Fruit fly (Drosophila melanogaster) whole organism, embryonic: ENCODE measurements around the gene CG12773.

Experiments used
- Antp ChIP-seq: fragments of 200-800 bp; sonication (Bioruptor generic); optimal IDR thresholded peaks from 3 replicates; lab custom pipeline; 2016; ENCODE audit warnings: missing biosample characterization, missing genetic modification characterization
- B-H1 ChIP-seq: fragments of 200-800 bp; sonication (Bioruptor generic); IDR thresholded peaks from 3 replicates; pipeline ENCODE4 v1.3.6; 2022; ENCODE audit warnings: missing biosample characterization, missing genetic modification characterization
- CG12299 ChIP-seq: fragments of 200-800 bp; sonication (Bioruptor generic); optimal IDR thresholded peaks from 2 replicates; lab custom pipeline; 2018; ENCODE audit warnings: missing biosample characterization, mild to moderate bottlenecking, missing genetic modification characterization
- CG12659 ChIP-seq: fragments of 200-800 bp; sonication (Bioruptor generic); optimal IDR thresholded peaks from 3 replicates; lab custom pipeline; 2017; ENCODE audit warnings: mild to moderate bottlenecking, missing biosample characterization, missing genetic modification reagents, missing genetic modification characterization
- CG13287 ChIP-seq: fragments of 200-800 bp; sonication (Bioruptor generic); IDR thresholded peaks from 2 replicates; pipeline ENCODE4 v1.3.6; 2022; ENCODE audit warnings: missing biosample characterization, missing genetic modification characterization; ENCODE audit not compliant: partially characterized antibody
- CG14710 ChIP-seq: fragments of 200-800 bp; sonication (Bioruptor generic); optimal IDR thresholded peaks from 3 replicates; lab custom pipeline; 2019; ENCODE audit warnings: missing biosample characterization, mild to moderate bottlenecking, missing genetic modification characterization, moderate library complexity
- CG15479 ChIP-seq: fragments of 200-800 bp; sonication (Bioruptor generic); optimal IDR thresholded peaks from 3 replicates; lab custom pipeline; 2019; ENCODE audit warnings: missing biosample characterization, mild to moderate bottlenecking, missing genetic modification characterization, moderate library complexity
- CG17568 ChIP-seq: fragments of 200-800 bp; sonication (Bioruptor generic); optimal IDR thresholded peaks from 2 replicates; lab custom pipeline; 2018; ENCODE audit warnings: missing biosample characterization, mild to moderate bottlenecking, missing genetic modification characterization, moderate library complexity
- CG18476 ChIP-seq: fragments of 200-800 bp; sonication (Bioruptor generic); optimal IDR thresholded peaks from 2 replicates; lab custom pipeline; 2016; ENCODE audit warnings: missing biosample characterization, mild to moderate bottlenecking, missing genetic modification characterization
- CG3726 ChIP-seq: fragments of 200-800 bp; sonication (Bioruptor generic); IDR thresholded peaks from 3 replicates; pipeline ENCODE4, ENCODE4 v1.3.6; 2022; ENCODE audit warnings: missing biosample characterization, missing genetic modification characterization
- CG3847 ChIP-seq: fragments of 200-800 bp; sonication (Bioruptor generic); IDR thresholded peaks from 2 replicates; pipeline ENCODE4 v1.3.6; 2022; ENCODE audit warnings: missing biosample characterization, missing genetic modification characterization
- CG4820 ChIP-seq: fragments of 200-800 bp; sonication (Bioruptor generic); optimal IDR thresholded peaks from 3 replicates; lab custom pipeline; 2016; ENCODE audit warnings: missing biosample characterization, missing genetic modification characterization
- CG6654 ChIP-seq: fragments of 200-800 bp; sonication (Bioruptor generic); optimal IDR thresholded peaks from 2 replicates; lab custom pipeline; 2017; ENCODE audit warnings: missing biosample characterization, mild to moderate bottlenecking, missing genetic modification characterization
- CG6791 ChIP-seq: fragments of 200-800 bp; sonication (Bioruptor generic); IDR thresholded peaks from 3 replicates; pipeline ENCODE4 v1.3.6; 2022; ENCODE audit warnings: missing biosample characterization, missing genetic modification characterization; ENCODE audit not compliant: partially characterized antibody
- CG7928 ChIP-seq: fragments of 200-800 bp; sonication (Bioruptor generic); optimal IDR thresholded peaks from 2 replicates; lab custom pipeline; 2017; ENCODE audit warnings: missing biosample characterization, mild to moderate bottlenecking, missing genetic modification characterization
- CG7987 ChIP-seq: fragments of 200-800 bp; sonication (Bioruptor generic); optimal IDR thresholded peaks from 2 replicates; lab custom pipeline; 2018; ENCODE audit warnings: missing biosample characterization, mild to moderate bottlenecking, missing genetic modification characterization, moderate library complexity
- CG8478 ChIP-seq: fragments of >200 bp; optimal IDR thresholded peaks from 2 replicates; lab custom pipeline; 2018
- CG8924 ChIP-seq: fragments of 200-800 bp; optimal IDR thresholded peaks from 3 replicates; lab custom pipeline; 2019; ENCODE audit warnings: missing biosample characterization, mild to moderate bottlenecking, missing genetic modification characterization, moderate library complexity
- CG9876 ChIP-seq: fragments of 200-800 bp; sonication (Bioruptor generic); optimal IDR thresholded peaks from 2 replicates; lab custom pipeline; 2016; ENCODE audit warnings: missing biosample characterization, missing genetic modification characterization
- Dfd ChIP-seq, 2 experiments: fragments of >200 bp; optimal IDR thresholded peaks; 2 replicates each; lab custom pipeline; 2017; ENCODE audit warnings: missing biosample characterization in 2 of 2, missing genetic modification characterization in 2 of 2
- Elba2 ChIP-seq: fragments of 200-800 bp; sonication (Bioruptor generic); optimal IDR thresholded peaks from 3 replicates; lab custom pipeline; 2016; ENCODE audit warnings: missing biosample characterization, missing genetic modification characterization
- HmgD ChIP-seq: fragments of 200-800 bp; sonication (Bioruptor generic); optimal IDR thresholded peaks from 3 replicates; lab custom pipeline; 2016; ENCODE audit warnings: missing biosample characterization, missing genetic modification characterization
- NFAT ChIP-seq: fragments of 200-800 bp; sonication (Bioruptor generic); IDR thresholded peaks from 2 replicates; pipeline ENCODE4 v1.3.6; 2022; ENCODE audit warnings: missing biosample characterization, missing genetic modification characterization
- NK7.1 ChIP-seq: fragments of 200-800 bp; sonication (Bioruptor generic); optimal IDR thresholded peaks from 3 replicates; lab custom pipeline; 2016; ENCODE audit warnings: missing biosample characterization, missing genetic modification characterization
- PHDP ChIP-seq: fragments of 200-800 bp; sonication (Bioruptor generic); optimal IDR thresholded peaks from 3 replicates; lab custom pipeline; 2018; ENCODE audit warnings: missing biosample characterization, mild to moderate bottlenecking, missing genetic modification characterization, moderate library complexity
- Pdp1 ChIP-seq, 2 experiments: fragments of 200-800 bp; sonication (Bioruptor generic); optimal IDR thresholded peaks; 3 replicates each; lab custom pipeline; 2016; ENCODE audit warnings: missing biosample characterization in 2 of 2, missing genetic modification characterization in 2 of 2, mild to moderate bottlenecking in 1 of 2, moderate library complexity in 1 of 2
- Scr ChIP-seq: fragments of 200-800 bp; sonication (Bioruptor generic); IDR thresholded peaks from 2 replicates; pipeline ENCODE4 v1.3.6; 2022; ENCODE audit warnings: missing biosample characterization, missing genetic modification characterization; ENCODE audit not compliant: partially characterized antibody
- Taf1 ChIP-seq: fragments of 200-800 bp; sonication (Bioruptor generic); IDR thresholded peaks from 2 replicates; pipeline ENCODE4 v1.3.6; 2022; ENCODE audit warnings: missing biosample characterization, missing genetic modification characterization
- Xbp1 ChIP-seq: fragments of 200-800 bp; sonication (Bioruptor generic); optimal IDR thresholded peaks from 3 replicates; lab custom pipeline; 2016; ENCODE audit warnings: missing biosample characterization, mild to moderate bottlenecking, missing genetic modification characterization
- Xrp1 ChIP-seq: fragments of 200-800 bp; sonication (Bioruptor generic); IDR thresholded peaks from 2 replicates; pipeline ENCODE4 v1.3.6; 2022; ENCODE audit warnings: missing biosample characterization, missing genetic modification characterization
- bbx ChIP-seq: fragments of 200-800 bp; sonication (Bioruptor generic); IDR thresholded peaks from 2 replicates; pipeline ENCODE4 v1.3.6; 2022; ENCODE audit warnings: missing biosample characterization, missing genetic modification characterization; ENCODE audit not compliant: partially characterized antibody
- chif ChIP-seq, 2 experiments: fragments of 200-800 bp; sonication (Bioruptor generic); optimal IDR thresholded peaks; 3 replicates each; lab custom pipeline; 2016; ENCODE audit warnings: missing biosample characterization in 2 of 2, missing genetic modification characterization in 2 of 2
- ci ChIP-seq: fragments of 200-800 bp; sonication (Bioruptor generic); IDR thresholded peaks from 3 replicates; pipeline ENCODE4 v1.3.6; 2022; ENCODE audit warnings: missing biosample characterization, missing genetic modification characterization
- ewg ChIP-seq: fragments of 200-800 bp; sonication (Bioruptor generic); optimal IDR thresholded peaks from 3 replicates; lab custom pipeline; 2017; ENCODE audit warnings: mild to moderate bottlenecking, missing biosample characterization, missing genetic modification reagents, missing genetic modification characterization
- fd96Cb ChIP-seq: fragments of 200-800 bp; sonication (Bioruptor generic); optimal IDR thresholded peaks from 2 replicates; lab custom pipeline; 2018; ENCODE audit warnings: missing biosample characterization, mild to moderate bottlenecking, missing genetic modification characterization, moderate library complexity
- gfzf ChIP-seq: fragments of 200-800 bp; sonication (Bioruptor generic); optimal IDR thresholded peaks from 2 replicates; lab custom pipeline; 2016; ENCODE audit warnings: missing biosample characterization, mild to moderate bottlenecking, missing genetic modification characterization, moderate library complexity
- ind ChIP-seq: fragments of 200-800 bp; sonication (Bioruptor generic); optimal IDR thresholded peaks from 3 replicates; lab custom pipeline; 2016; ENCODE audit warnings: missing biosample characterization, missing genetic modification characterization
- insv ChIP-seq, 2 experiments: fragments of 200-800 bp; sonication (Bioruptor generic); optimal IDR thresholded peaks; 3 replicates each; lab custom pipeline; 2016 to 2018; ENCODE audit warnings: missing biosample characterization in 2 of 2, missing genetic modification characterization in 2 of 2
- kay ChIP-seq: fragments of 200-800 bp; sonication (Bioruptor generic); optimal IDR thresholded peaks from 2 replicates; lab custom pipeline; 2016; ENCODE audit warnings: missing biosample characterization, missing genetic modification characterization
- nmo ChIP-seq: fragments of 200-800 bp; sonication (Bioruptor generic); optimal IDR thresholded peaks from 2 replicates; lab custom pipeline; 2018; ENCODE audit warnings: missing biosample characterization, mild to moderate bottlenecking, missing genetic modification characterization, moderate library complexity
- phol ChIP-seq: fragments of 200-800 bp; sonication (Bioruptor generic); optimal IDR thresholded peaks from 3 replicates; lab custom pipeline; 2018; ENCODE audit warnings: missing biosample characterization, mild to moderate bottlenecking, missing genetic modification characterization, moderate library complexity
- ranshi ChIP-seq: fragments of 200-800 bp; sonication (Bioruptor generic); IDR thresholded peaks from 2 replicates; pipeline ENCODE4 v1.3.6; 2022; ENCODE audit warnings: missing biosample characterization, missing genetic modification characterization
- repo ChIP-seq: fragments of 200-800 bp; sonication (Bioruptor generic); optimal IDR thresholded peaks from 2 replicates; lab custom pipeline; 2016; ENCODE audit warnings: missing biosample characterization, missing genetic modification characterization
- sd ChIP-seq: fragments of 200-800 bp; sonication (Bioruptor generic); optimal IDR thresholded peaks from 3 replicates; lab custom pipeline; 2018; ENCODE audit warnings: missing biosample characterization, mild to moderate bottlenecking, missing genetic modification characterization, moderate library complexity
- sqz ChIP-seq: fragments of 200-800 bp; sonication (Bioruptor generic); optimal IDR thresholded peaks from 3 replicates; lab custom pipeline; 2018; ENCODE audit warnings: missing biosample characterization, mild to moderate bottlenecking, missing genetic modification characterization
- tna ChIP-seq: fragments of 200-800 bp; sonication (Bioruptor generic); IDR thresholded peaks from 2 replicates; pipeline ENCODE4 v1.3.6; 2022; ENCODE audit warnings: missing biosample characterization, missing genetic modification characterization; ENCODE audit not compliant: partially characterized antibody
- trem ChIP-seq: fragments of 200-800 bp; optimal IDR thresholded peaks from 3 replicates; lab custom pipeline; 2019; ENCODE audit warnings: missing biosample characterization, mild to moderate bottlenecking, missing genetic modification characterization, moderate library complexity
- wek ChIP-seq: fragments of 200-800 bp; sonication (Bioruptor generic); optimal IDR thresholded peaks from 3 replicates; lab custom pipeline; 2018; ENCODE audit warnings: missing biosample characterization, mild to moderate bottlenecking, missing genetic modification characterization, moderate library complexity
- z ChIP-seq: fragments of 200-800 bp; sonication (Bioruptor generic); IDR thresholded peaks from 3 replicates; pipeline ENCODE4 v1.3.6; 2022; ENCODE audit warnings: missing biosample characterization, missing genetic modification characterization
- zfh1 ChIP-seq: fragments of 200-800 bp; sonication (Bioruptor generic); IDR thresholded peaks from 3 replicates; pipeline ENCODE4 v1.3.6; 2022; ENCODE audit warnings: missing biosample characterization, missing genetic modification characterization

The CG12773 gene

DNA sequence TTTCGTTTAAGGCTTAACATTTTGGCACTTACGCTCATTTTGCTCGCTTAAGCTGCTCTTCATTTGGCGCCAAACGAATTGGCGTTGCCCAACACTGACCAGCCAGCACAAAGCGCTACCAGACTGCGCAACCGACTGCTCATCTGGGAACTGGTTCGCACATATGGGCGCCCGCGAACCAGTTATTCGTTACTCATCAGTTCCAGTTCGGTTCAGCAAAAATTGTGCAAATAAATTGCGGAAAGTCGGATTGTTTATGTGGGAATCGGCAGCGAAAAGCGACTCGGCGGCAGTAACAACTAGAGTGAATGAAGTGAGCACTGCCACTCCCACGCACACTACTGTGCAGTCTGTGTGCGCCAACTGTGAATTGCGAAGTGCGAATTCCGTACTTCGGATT lies 39.1 kb upstream of the CG12773 start, which contains the start of gene Rilpl (continued):
- peak; percentile 4 for TF ChIP-seq Xbp1 (GFP tag; lab: Kevin White, UChicago)
- peak; percentile 38; the same call in 1 of the 2 replicates for TF ChIP-seq tna (GFP tag; lab: Robert Waterston, UW)
- TF ChIP-seq Taf1 (GFP tag; lab: Robert Waterston, UW): no peak
- peak; percentile 52 for TF ChIP-seq sd (tag; lab: Kevin White, UChicago)
- TF ChIP-seq Scr (GFP tag; lab: Robert Waterston, UW): peak; percentile 53
- peak; percentile 49 for TF ChIP-seq NFAT (GFP tag; lab: Robert Waterston, UW)
- TF ChIP-seq NK7.1 (GFP tag; lab: Kevin White, UChicago): no peak
- no peak for TF ChIP-seq insv (GFP tag; optimal IDR thresholded peaks at IDR 0.05; lab: Kevin White, UChicago)
- TF ChIP-seq zfh1 (GFP tag; lab: Robert Waterston, UW): no peak; the same call in 2 of the 3 replicates
- peak; percentile 51; the same call in 1 of the 2 replicates for TF ChIP-seq bbx (GFP tag; lab: Robert Waterston, UW)
- peak in 1 of 2 experiments; percentile 62 for TF ChIP-seq Pdp1 (GFP tag; optimal IDR thresholded peaks at IDR 0.05; lab: Kevin White, UChicago)
- peak; percentile 30 for TF ChIP-seq CG14710
- TF ChIP-seq CG12659: peak; percentile 69
- TF ChIP-seq CG4820 (GFP tag; lab: Kevin White, UChicago): no peak
- no peak for TF ChIP-seq CG8478 (lab: Kevin White, UChicago)
- no peak for TF ChIP-seq wek (GFP tag; lab: Kevin White, UChicago)
- TF ChIP-seq fd96Cb (tag; lab: Kevin White, UChicago): no peak
- TF ChIP-seq CG7987 (GFP tag; lab: Kevin White, UChicago): peak; percentile 29
- TF ChIP-seq CG9876 (GFP tag; lab: Kevin White, UChicago): no peak
- peak; percentile 77 for TF ChIP-seq trem (tag; lab: Kevin White, UChicago)
- no peak for TF ChIP-seq Elba2 (GFP tag; lab: Kevin White, UChicago)
- peak; percentile 62 for TF ChIP-seq CG13287
- no peak for TF ChIP-seq CG12299
- TF ChIP-seq Antp (GFP tag; lab: Kevin White, UChicago): peak; percentile 27
- TF ChIP-seq gfzf (GFP tag; lab: Kevin White, UChicago): peak; percentile 26
- TF ChIP-seq CG17568: no peak
- TF ChIP-seq phol (tag; lab: Kevin White, UChicago): peak; percentile 24
- peak; percentile 82 for TF ChIP-seq CG3847 (GFP tag; lab: Robert Waterston, UW)
- TF ChIP-seq ci: peak; percentile 51; the same call in 2 of the 3 replicates
- peak in 1 of 2 experiments; percentile 33 for TF ChIP-seq chif (GFP tag; optimal IDR thresholded peaks at IDR 0.05; lab: Kevin White, UChicago)
- TF ChIP-seq kay (GFP tag; lab: Kevin White, UChicago): peak; percentile 94
- 0 out of 3 replicates have a peak, but pooled peaks have one; percentile 28 for TF ChIP-seq CG6791 (GFP tag; lab: Robert Waterston, UW)
- TF ChIP-seq CG15479 (GFP tag; lab: Kevin White, UChicago): peak; percentile 1
- TF ChIP-seq Dfd (GFP tag; optimal IDR thresholded peaks at IDR 0.05; lab: Kevin White, UChicago): no peak
- TF ChIP-seq ind (GFP tag; lab: Kevin White, UChicago): peak; percentile 2
- peak; percentile 5 for TF ChIP-seq CG8924 (tag; lab: Kevin White, UChicago)
- TF ChIP-seq Xrp1 (GFP tag; lab: Robert Waterston, UW): no peak
- peak; percentile 64 for TF ChIP-seq HmgD (GFP tag; lab: Kevin White, UChicago)
- TF ChIP-seq ewg (GFP tag; lab: Kevin White, UChicago): peak; percentile 1
- TF ChIP-seq CG7928: peak; percentile 10
- TF ChIP-seq ranshi (GFP tag; lab: Robert Waterston, UW): no peak
- no peak for TF ChIP-seq B-H1 (GFP tag; lab: Robert Waterston, UW)
- TF ChIP-seq CG18476: no peak
- TF ChIP-seq z (GFP tag; lab: Robert Waterston, UW): no peak
- TF ChIP-seq nmo: no peak
- peak; percentile 1 for TF ChIP-seq repo
- no peak for TF ChIP-seq CG3726 (GFP tag; lab: Robert Waterston, UW)
- TF ChIP-seq PHDP (tag; lab: Kevin White, UChicago): peak; percentile 12
- TF ChIP-seq sqz: no peak
- TF ChIP-seq CG6654: no peak
